Worm (Caenorhabditis elegans) whole organism, young adult: ENCODE results near the gene svop-1.

Source experiments
- B0019.2 ChIP-seq: fragments of 200-800 bp; sonication (Bioruptor generic); conservative IDR thresholded peaks from 2 replicates; pipeline ENCODE4 v1.3.6; 2022; ENCODE audit warnings: missing genetic modification reagents, missing genetic modification characterization, missing compliant biosample characterization
- D2030.7 ChIP-seq: fragments of 200-800 bp; sonication (Bioruptor generic); IDR thresholded peaks from 2 replicates; pipeline ENCODE4 v1.3.6; 2022; ENCODE audit warnings: missing genetic modification reagents, missing genetic modification characterization, missing compliant biosample characterization
- F23B12.7 ChIP-seq: sonication (generic microtip); optimal IDR thresholded peaks from 2 replicates; lab custom pipeline; 2017; ENCODE audit warnings: missing genetic modification characterization, mild to moderate bottlenecking, missing compliant biosample characterization, antibody characterized with exemption, moderate library complexity; ENCODE audit not compliant: insufficient read depth
- F37B4.10 ChIP-seq: fragments of 200-800 bp; sonication (Bioruptor generic); IDR thresholded peaks from 2 replicates; pipeline ENCODE4 v1.3.6; 2022; ENCODE audit warnings: missing genetic modification characterization, missing compliant biosample characterization
- K11D2.4 ChIP-seq: fragments of 200-800 bp; sonication (Bioruptor generic); IDR thresholded peaks from 2 replicates; pipeline ENCODE4 v1.3.6; 2022; ENCODE audit warnings: missing genetic modification reagents, missing genetic modification characterization, missing compliant biosample characterization
- Y53F4B.3 ChIP-seq: fragments of 200-800 bp; sonication (Bioruptor generic); IDR thresholded peaks from 2 replicates; pipeline ENCODE4 v1.3.6; 2022; ENCODE audit warnings: missing genetic modification reagents, missing genetic modification characterization, missing compliant biosample characterization
- Y53G8AR.9 ChIP-seq: fragments of 200-800 bp; sonication (Bioruptor generic); conservative IDR thresholded peaks from 2 replicates; pipeline ENCODE4 v1.3.6; 2022; ENCODE audit warnings: missing genetic modification reagents, missing genetic modification characterization, missing compliant biosample characterization
- Y79H2A.3 ChIP-seq: fragments of 200-800 bp; sonication (Bioruptor generic); conservative IDR thresholded peaks from 2 replicates; pipeline ENCODE4 v1.3.6; 2022; ENCODE audit warnings: missing genetic modification reagents, missing genetic modification characterization, missing compliant biosample characterization
- akir-1 ChIP-seq: fragments of 200-800 bp; sonication (Bioruptor generic); optimal IDR thresholded peaks from 2 replicates; lab custom pipeline; 2018; ENCODE audit warnings: mild to moderate bottlenecking, missing genetic modification characterization, moderate library complexity, missing compliant biosample characterization
- aptf-3 ChIP-seq: fragments of 200-800 bp; sonication (Bioruptor generic); IDR thresholded peaks from 2 replicates; pipeline ENCODE4 v1.3.6; 2022; ENCODE audit warnings: missing genetic modification characterization, missing compliant biosample characterization
- athp-1 ChIP-seq: sonication (generic microtip); optimal IDR thresholded peaks from 2 replicates; lab custom pipeline; 2017; ENCODE audit warnings: mild to moderate bottlenecking, missing genetic modification characterization, missing compliant biosample characterization
- attf-6 ChIP-seq: fragments of 200-800 bp; sonication (Bioruptor generic); IDR thresholded peaks from 2 replicates; pipeline ENCODE4 v1.3.6; 2022; ENCODE audit warnings: missing genetic modification reagents, missing genetic modification characterization, missing compliant biosample characterization
- bed-1 ChIP-seq: fragments of 200-800 bp; sonication (Bioruptor generic); IDR thresholded peaks from 2 replicates; pipeline ENCODE4 v1.3.6; 2022; ENCODE audit warnings: missing genetic modification reagents, missing genetic modification characterization, missing compliant biosample characterization
- bed-2 ChIP-seq: fragments of 200-800 bp; sonication (Bioruptor generic); IDR thresholded peaks from 2 replicates; pipeline ENCODE4 v1.3.6; 2022; ENCODE audit warnings: missing genetic modification reagents, missing genetic modification characterization, missing compliant biosample characterization
- cebp-1 ChIP-seq, 2 experiments: fragments of 200-800 bp in 1 of 2; sonication (Bioruptor generic) in 1 of 2; sonication (generic microtip) in 1 of 2; IDR thresholded peaks in 1 of 2; optimal IDR thresholded peaks in 1 of 2; 2 replicates each; pipeline versions ENCODE4 v1.3.6 to Lab custom; 2017 to 2022; ENCODE audit warnings: missing compliant biosample characterization in 2 of 2, missing genetic modification characterization in 2 of 2, mild to moderate bottlenecking in 1 of 2, missing genetic modification reagents in 1 of 2, moderate library complexity in 1 of 2
- ceh-27 ChIP-seq: fragments of 200-800 bp; sonication (Bioruptor generic); optimal IDR thresholded peaks from 2 replicates; lab custom pipeline; 2018; ENCODE audit warnings: mild to moderate bottlenecking, missing genetic modification characterization, moderate library complexity, missing compliant biosample characterization
- ceh-91 ChIP-seq: fragments of 200-800 bp; sonication (Bioruptor generic); IDR thresholded peaks from 2 replicates; pipeline ENCODE4 v1.3.6; 2022; ENCODE audit warnings: missing genetic modification reagents, missing genetic modification characterization, missing compliant biosample characterization
- die-1 ChIP-seq: sonication (generic microtip); optimal IDR thresholded peaks from 2 replicates; lab custom pipeline; 2016; ENCODE audit warnings: missing genotype, mild to moderate bottlenecking, missing genetic modification characterization, missing compliant biosample characterization
- dpff-1 ChIP-seq: sonication (generic microtip); optimal IDR thresholded peaks from 2 replicates; lab custom pipeline; 2017; ENCODE audit warnings: mild to moderate bottlenecking, missing genetic modification characterization, missing compliant biosample characterization
- ets-4 ChIP-seq: fragments of 200-800 bp; sonication (Bioruptor generic); optimal IDR thresholded peaks from 2 replicates; lab custom pipeline; 2018; ENCODE audit warnings: mild to moderate bottlenecking, missing genetic modification characterization, missing compliant biosample characterization
- hmg-20 ChIP-seq: fragments of 200-800 bp; sonication (Bioruptor generic); IDR thresholded peaks from 2 replicates; pipeline ENCODE4 v1.3.6; 2022; ENCODE audit warnings: missing genetic modification reagents, missing genetic modification characterization, missing compliant biosample characterization
- lag-1 ChIP-seq: fragments of 200-800 bp; sonication (Bioruptor generic); IDR thresholded peaks from 2 replicates; pipeline ENCODE4 v1.3.6; 2022; ENCODE audit warnings: missing genetic modification reagents, missing genetic modification characterization, missing compliant biosample characterization
- let-607 ChIP-seq, 2 experiments: fragments of 200-800 bp in 1 of 2; sonication (Bioruptor generic) in 1 of 2; sonication (generic microtip) in 1 of 2; optimal IDR thresholded peaks; 2 replicates each; lab custom pipeline; 2016 to 2018; ENCODE audit warnings: mild to moderate bottlenecking in 2 of 2, missing compliant biosample characterization in 2 of 2, missing genetic modification characterization in 2 of 2, moderate library complexity in 2 of 2, missing genotype in 1 of 2
- lin-26 ChIP-seq: fragments of 200-800 bp; sonication (Bioruptor generic); IDR thresholded peaks from 2 replicates; pipeline ENCODE4 v1.3.6; 2022; ENCODE audit warnings: missing genetic modification reagents, missing genetic modification characterization, missing compliant biosample characterization
- lin-40 ChIP-seq: sonication (generic microtip); optimal IDR thresholded peaks from 2 replicates; lab custom pipeline; 2016; ENCODE audit warnings: missing genetic modification characterization, mild to moderate bottlenecking, missing compliant biosample characterization, missing genotype, missing genetic modification reagents
- lin-54 ChIP-seq: fragments of 200-800 bp; sonication (Bioruptor generic); optimal IDR thresholded peaks from 2 replicates; lab custom pipeline; 2018; ENCODE audit warnings: mild to moderate bottlenecking, missing genetic modification characterization, missing compliant biosample characterization
- lsy-27 ChIP-seq: sonication (generic microtip); optimal IDR thresholded peaks from 2 replicates; lab custom pipeline; 2017; ENCODE audit warnings: missing genetic modification characterization, mild to moderate bottlenecking, missing compliant biosample characterization, antibody characterized with exemption, missing genotype, borderline replicate concordance; ENCODE audit not compliant: insufficient read depth
- madf-3 ChIP-seq: fragments of 200-800 bp; sonication (Bioruptor generic); IDR thresholded peaks from 2 replicates; pipeline ENCODE4 v1.3.6; 2022; ENCODE audit warnings: missing genetic modification reagents, missing genetic modification characterization, missing compliant biosample characterization
- madf-6 ChIP-seq: fragments of 200-800 bp; sonication (Bioruptor generic); IDR thresholded peaks from 2 replicates; pipeline ENCODE4 v1.3.6; 2022; ENCODE audit warnings: missing genetic modification reagents, missing genetic modification characterization, missing compliant biosample characterization
- madf-8 ChIP-seq: fragments of 200-800 bp; sonication (Bioruptor generic); conservative IDR thresholded peaks from 2 replicates; pipeline ENCODE4 v1.3.6; 2022; ENCODE audit warnings: missing genetic modification reagents, missing genetic modification characterization, missing compliant biosample characterization
- mxl-1 ChIP-seq: sonication (generic microtip); optimal IDR thresholded peaks from 2 replicates; lab custom pipeline; 2016; ENCODE audit warnings: missing genetic modification characterization, missing compliant biosample characterization
- nhr-90 ChIP-seq: sonication (generic microtip); optimal IDR thresholded peaks from 2 replicates; lab custom pipeline; 2016; ENCODE audit warnings: missing genotype, mild to moderate bottlenecking, missing genetic modification characterization, missing compliant biosample characterization
- rcor-1 ChIP-seq: fragments of 200-800 bp; sonication (Bioruptor generic); IDR thresholded peaks from 2 replicates; pipeline ENCODE4 v1.3.6; 2022; ENCODE audit warnings: missing genetic modification reagents, missing genetic modification characterization, missing compliant biosample characterization
- rec-8 ChIP-seq, 2 experiments: sonication (generic microtip); optimal IDR thresholded peaks; 2 replicates each; lab custom pipeline; 2016; ENCODE audit warnings: mild to moderate bottlenecking in 2 of 2, missing genetic modification characterization in 2 of 2, missing genetic modification reagents in 2 of 2, missing genotype in 2 of 2, missing biosample characterization in 1 of 2, missing compliant biosample characterization in 1 of 2, moderate library complexity in 1 of 2
- repo-1 ChIP-seq: sonication (generic microtip); optimal IDR thresholded peaks from 2 replicates; lab custom pipeline; 2017; ENCODE audit warnings: mild to moderate bottlenecking, missing genetic modification characterization, missing compliant biosample characterization
- rpc-1 ChIP-seq, 2 experiments: fragments of 150-350 bp in 1 of 2; sonication (generic microtip) in 1 of 2; optimal IDR thresholded peaks; 2 replicates each; lab custom pipeline; 2014 to 2018; ENCODE audit warnings: missing biosample characterization in 1 of 2, missing genetic modification characterization in 1 of 2, missing genetic modification reagents in 1 of 2, missing genotype in 1 of 2
- sdz-38 ChIP-seq: sonication (generic microtip); optimal IDR thresholded peaks from 2 replicates; lab custom pipeline; 2016; ENCODE audit warnings: missing genotype, missing genetic modification characterization, missing compliant biosample characterization
- sea-2 ChIP-seq: fragments of 200-800 bp; sonication (Bioruptor generic); IDR thresholded peaks from 2 replicates; pipeline ENCODE4 v1.3.6; 2022; ENCODE audit warnings: missing genetic modification characterization, missing compliant biosample characterization
- snpc-3.4 ChIP-seq: sonication (generic microtip); optimal IDR thresholded peaks from 2 replicates; lab custom pipeline; 2017; ENCODE audit warnings: missing genetic modification characterization, mild to moderate bottlenecking, missing compliant biosample characterization, antibody characterized with exemption, moderate library complexity, missing genotype, missing genetic modification reagents
- somi-1 ChIP-seq: fragments of 200-800 bp; sonication (Bioruptor generic); optimal IDR thresholded peaks from 2 replicates; lab custom pipeline; 2018; ENCODE audit warnings: mild to moderate bottlenecking, missing genetic modification characterization, missing compliant biosample characterization
- xnd-1 ChIP-seq: sonication (generic microtip); optimal IDR thresholded peaks from 2 replicates; lab custom pipeline; 2016; ENCODE audit warnings: missing genotype, missing genetic modification reagents, missing genetic modification characterization, missing compliant biosample characterization
- ztf-26 ChIP-seq: sonication (generic microtip); optimal IDR thresholded peaks from 2 replicates; lab custom pipeline; 2017; ENCODE audit warnings: missing genetic modification characterization, missing compliant biosample characterization
- ztf-28 ChIP-seq: fragments of 200-800 bp; sonication (Bioruptor generic); IDR thresholded peaks from 2 replicates; pipeline ENCODE4 v1.3.6; 2022; ENCODE audit warnings: missing genetic modification reagents, missing genetic modification characterization, missing compliant biosample characterization
- ztf-6 ChIP-seq: fragments of 200-800 bp; sonication (Bioruptor generic); IDR thresholded peaks from 2 replicates; pipeline ENCODE4 v1.3.6; 2022; ENCODE audit warnings: missing genetic modification reagents, missing genetic modification characterization, missing compliant biosample characterization

The svop-1 gene

ce11 chrIII:8904914-8905665 lies 19.8 kb upstream of the svop-1 start, which contains the start of gene unc-32 (continued):
- TF ChIP-seq repo-1 (no peak), ceh-27 (GFP tag; lab: Kevin White, UChicago) (no peak), snpc-3.4 (tag; lab: Kevin White, UChicago) (no peak), ztf-28 (no peak), lin-26 (GFP tag; lab: Robert Waterston, UW) (no peak), B0019.2 (GFP tag; lab: Robert Waterston, UW) (no peak), Y53G8AR.9 (GFP tag; lab: Robert Waterston, UW) (no peak), F37B4.10 (GFP tag; lab: Robert Waterston, UW) (no peak), lin-54 (GFP tag; lab: Kevin White, UChicago) (no peak), D2030.7 (GFP tag; lab: Robert Waterston, UW) (no peak), ztf-6 (GFP tag; lab: Robert Waterston, UW) (no peak), ceh-91 (no peak), lsy-27 (no peak), ets-4 (GFP tag; lab: Kevin White, UChicago) (no peak), hmg-20 (GFP tag; lab: Robert Waterston, UW) (no peak), sea-2 (GFP tag; lab: Robert Waterston, UW) (no peak), Y53F4B.3 (GFP tag; lab: Robert Waterston, UW) (no peak)
- TF ChIP-seq, all 124 proteins: peak for 14

ce11 chrIII:8904044-8904443 lies 18.8 kb upstream of the svop-1 start, which contains the start of gene lin-9:
Gene lin-9 (minus strand): TSS chrIII:8904131.
- peak; percentile 85 for TF ChIP-seq cebp-1 (GFP tag; IDR thresholded peaks at IDR 0.05; lab: Robert Waterston, UW)
- peak; percentile 94 for TF ChIP-seq cebp-1 (tag; optimal IDR thresholded peaks at IDR 0.05; lab: Kevin White, UChicago)
- peak; percentile 98 for TF ChIP-seq Y53G8AR.9 (GFP tag; lab: Robert Waterston, UW)
- TF ChIP-seq nhr-90 (tag; lab: Kevin White, UChicago), result peak; percentile 33
- peak; percentile 97 for TF ChIP-seq xnd-1 (tag; lab: Kevin White, UChicago)
- TF ChIP-seq aptf-3 (GFP tag; lab: Robert Waterston, UW), result no peak
- TF ChIP-seq B0019.2 (GFP tag; lab: Robert Waterston, UW), result peak; percentile 89
- TF ChIP-seq Y79H2A.3 (GFP tag; lab: Robert Waterston, UW), result peak; percentile 82
- TF ChIP-seq rec-8 (tag; optimal IDR thresholded peaks at IDR 0.05; lab: Kevin White, UChicago), result no peak
- peak; percentile 96 for TF ChIP-seq madf-3
- TF ChIP-seq bed-2 (GFP tag; lab: Robert Waterston, UW), result peak; percentile 91
- peak; percentile 99 for TF ChIP-seq madf-6 (GFP tag; lab: Robert Waterston, UW)
- no peak for TF ChIP-seq dpff-1 (tag; lab: Kevin White, UChicago)
- TF ChIP-seq F23B12.7, result peak; percentile 79
- TF ChIP-seq lin-40 (tag; lab: Kevin White, UChicago), result peak; percentile 96
- no peak for TF ChIP-seq lag-1 (GFP tag; lab: Robert Waterston, UW)
- TF ChIP-seq akir-1, result no peak
- TF ChIP-seq athp-1 (tag; lab: Kevin White, UChicago), result peak; percentile 97
- TF ChIP-seq K11D2.4, result peak; percentile 93
- no peak for TF ChIP-seq rpc-1 (optimal IDR thresholded peaks at IDR 0.05; lab: Kevin White, UChicago)
- no peak for TF ChIP-seq rpc-1 (tag; optimal IDR thresholded peaks at IDR 0.05; lab: Kevin White, UChicago)
- TF ChIP-seq madf-8, result peak; percentile 98
- TF ChIP-seq rcor-1 (GFP tag; lab: Robert Waterston, UW), result peak; percentile 96
- TF ChIP-seq let-607 (tag; optimal IDR thresholded peaks at IDR 0.05; lab: Kevin White, UChicago), result peak; percentile 88 to 91
- TF ChIP-seq lin-26 (GFP tag; lab: Robert Waterston, UW), result peak; percentile 15; the same call in 1 of the 2 replicates
- TF ChIP-seq somi-1 (GFP tag; lab: Kevin White, UChicago), result peak; percentile 65
- peak; percentile 34 for TF ChIP-seq die-1
- TF ChIP-seq mxl-1 (tag; lab: Kevin White, UChicago), result no peak
- TF ChIP-seq bed-1 (GFP tag; lab: Robert Waterston, UW), result no peak
- TF ChIP-seq sea-2 (GFP tag; lab: Robert Waterston, UW), result no peak
- no peak for TF ChIP-seq sdz-38 (tag; lab: Kevin White, UChicago)
- 0 out of 2 replicates have a peak, but pooled peaks have one; percentile 45 for TF ChIP-seq attf-6
- TF ChIP-seq Y53F4B.3 (GFP tag; lab: Robert Waterston, UW), result no peak
- peak; percentile 93 for TF ChIP-seq ztf-26 (tag; lab: Kevin White, UChicago)
